Worm (Caenorhabditis elegans): ENCODE data around the gene elo-7.

The elo-7 gene

DNA sequence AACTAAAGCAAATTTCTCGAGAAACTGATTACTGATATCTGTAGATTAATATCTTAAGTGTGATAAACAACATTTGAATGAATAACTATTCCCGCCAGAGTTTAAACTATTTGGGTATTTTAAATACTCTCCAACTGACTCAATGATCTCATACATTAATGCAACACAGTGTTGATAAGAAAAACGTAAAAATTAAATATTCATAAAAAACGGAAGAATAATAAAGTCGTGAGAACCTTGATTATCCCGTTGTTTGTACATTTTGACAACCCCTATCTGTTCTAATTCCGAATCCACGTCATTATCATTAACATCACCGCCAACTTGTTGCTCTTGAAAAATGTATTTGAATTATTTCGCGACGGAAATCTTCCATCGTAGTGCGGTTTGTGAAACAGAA lies at the start of gene elo-7:
TSS of gene elo-7 (plus strand) at position 301 of the 400 bp plus-strand sequence.
- TF ChIP-seq isw-1 (GFP tag; IDR thresholded peaks at IDR 0.05) (no peak), irx-1 (tag; optimal IDR thresholded peaks at IDR 0.05) (no peak), ceh-82 (tag; optimal IDR thresholded peaks at IDR 0.05) (no peak), dpl-1 (GFP tag; optimal IDR thresholded peaks at IDR 0.05) (no peak), mep-1 (tag; optimal IDR thresholded peaks at IDR 0.05) (no peak), ceh-8 (GFP tag; optimal IDR thresholded peaks at IDR 0.05) (no peak), mab-9 (GFP tag; IDR thresholded peaks at IDR 0.05) (no peak), C34B4.2 (tag; optimal IDR thresholded peaks at IDR 0.05) (no peak), aha-1 (tag; optimal IDR thresholded peaks at IDR 0.05) (no peak), egl-27 (tag; optimal IDR thresholded peaks at IDR 0.05) (no peak)

DNA sequence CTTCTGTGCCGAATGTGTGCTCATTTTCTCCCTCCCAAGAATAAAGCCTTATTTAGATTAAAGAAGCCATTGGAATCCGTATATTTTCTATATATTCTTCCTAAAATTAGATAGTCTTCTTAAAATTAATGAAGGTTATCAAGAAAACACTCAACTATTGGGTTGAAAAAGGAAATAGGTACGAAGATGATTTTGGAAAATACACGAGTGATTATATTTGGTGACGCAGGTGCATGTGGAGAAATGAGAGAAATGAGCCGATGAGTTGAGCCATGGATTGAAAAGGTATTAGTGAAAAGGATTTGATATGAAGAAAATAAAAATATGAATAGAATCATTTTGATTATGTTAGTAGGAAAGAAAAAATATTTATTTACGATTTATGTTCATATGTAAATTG lies 48.8 kb upstream of the elo-7 start, which contains the start of gene cng-3:
TSS of gene cng-3 (minus strand) at position 102 of the 400 bp plus-strand sequence.
- no peak for TF ChIP-seq snpc-4 (tag; optimal IDR thresholded peaks at IDR 0.05)
- no peak for TF ChIP-seq ceh-90 (tag; optimal IDR thresholded peaks at IDR 0.05)
- no peak for TF ChIP-seq nhr-19 (GFP tag; conservative IDR thresholded peaks at IDR 0.05)
- TF ChIP-seq C16A3.4 (tag; optimal IDR thresholded peaks at IDR 0.05), result no peak
- TF ChIP-seq dsc-1 (tag; optimal IDR thresholded peaks at IDR 0.05), result peak; percentile 93
- TF ChIP-seq fkh-8 (tag; optimal IDR thresholded peaks at IDR 0.05), result peak; percentile 15
- no peak for TF ChIP-seq nhr-237 (tag; optimal IDR thresholded peaks at IDR 0.05)
- TF ChIP-seq pax-3 (tag; optimal IDR thresholded peaks at IDR 0.05), result peak; percentile 18
- TF ChIP-seq irx-1 (tag; optimal IDR thresholded peaks at IDR 0.05), result no peak
- no peak for TF ChIP-seq lir-3 (tag; optimal IDR thresholded peaks at IDR 0.05; ENCODE audit: poor library complexity)
- no peak for TF ChIP-seq nhr-71 (tag; optimal IDR thresholded peaks at IDR 0.05)
- TF ChIP-seq snu-23 (GFP tag; optimal IDR thresholded peaks at IDR 0.05), result no peak
- no peak for TF ChIP-seq nhr-47 (tag; optimal IDR thresholded peaks at IDR 0.05)
- no peak for TF ChIP-seq mab-9 (GFP tag; IDR thresholded peaks at IDR 0.05)
- no peak for TF ChIP-seq nhr-90 (tag; optimal IDR thresholded peaks at IDR 0.05; ENCODE audit: poor library complexity)
- no peak for TF ChIP-seq mdl-1 (tag; optimal IDR thresholded peaks at IDR 0.05)
- TF ChIP-seq ceh-82 (tag; optimal IDR thresholded peaks at IDR 0.05), result no peak
- no peak for TF ChIP-seq ets-5 (GFP tag; IDR thresholded peaks at IDR 0.05)
- TF ChIP-seq lin-14 (GFP tag; optimal IDR thresholded peaks at IDR 0.05), result no peak
- no peak for TF ChIP-seq ama-1 (optimal IDR thresholded peaks at IDR 0.05)
- no peak for TF ChIP-seq fkh-4 (tag; optimal IDR thresholded peaks at IDR 0.05; ENCODE audit: borderline replicate concordance)
- no peak for TF ChIP-seq unc-62 (GFP tag; optimal IDR thresholded peaks at IDR 0.05)
- TF ChIP-seq sox-4 (tag; optimal IDR thresholded peaks at IDR 0.05), result no peak
- no peak for TF ChIP-seq xbp-1 (tag; optimal IDR thresholded peaks at IDR 0.05)
- no peak for TF ChIP-seq tlp-1 (tag; optimal IDR thresholded peaks at IDR 0.05)
- TF ChIP-seq unc-98 (GFP tag; IDR thresholded peaks at IDR 0.05), result no peak
- no peak for TF ChIP-seq lin-13 (GFP tag; optimal IDR thresholded peaks at IDR 0.05)

DNA sequence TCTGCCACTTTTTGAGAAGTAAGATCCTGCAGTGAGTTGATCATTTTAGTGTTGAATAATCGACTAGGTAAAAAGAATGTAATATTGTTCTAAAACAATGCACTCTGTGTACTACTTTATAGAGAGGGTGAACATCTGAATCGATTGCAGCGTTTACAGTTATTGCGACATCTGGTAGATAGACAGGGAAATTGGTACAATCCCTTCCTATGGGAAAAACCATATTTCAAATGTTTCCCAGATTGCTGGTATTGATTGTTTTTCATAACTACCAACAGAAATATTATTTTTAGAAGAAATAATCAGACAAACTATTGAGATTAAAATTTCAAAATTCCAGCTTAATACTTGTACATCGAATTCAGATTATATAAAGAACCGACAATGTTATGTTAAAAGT lies 44.7 kb upstream of the elo-7 start, which contains the start of gene gadr-2:
TSS of gene gadr-2 (minus strand) at position 101 of the 400 bp plus-strand sequence.
- TF ChIP-seq ceh-90 (tag; optimal IDR thresholded peaks at IDR 0.05) (no peak), skn-1 (tag; optimal IDR thresholded peaks at IDR 0.05) (no peak), lsy-2 (tag; optimal IDR thresholded peaks at IDR 0.05) (no peak), elt-3 (tag; optimal IDR thresholded peaks at IDR 0.05) (no peak), lin-13 (GFP tag; optimal IDR thresholded peaks at IDR 0.05) (no peak), tbx-2 (tag; optimal IDR thresholded peaks at IDR 0.05) (no peak), nhr-76 (tag; optimal IDR thresholded peaks at IDR 0.05) (no peak), hpl-2 (GFP tag; optimal IDR thresholded peaks at IDR 0.05) (no peak), sup-37 (GFP tag; optimal IDR thresholded peaks at IDR 0.05) (no peak), xbp-1 (tag; optimal IDR thresholded peaks at IDR 0.05) (no peak), elt-2 (tag; optimal IDR thresholded peaks at IDR 0.05) (no peak), lin-14 (GFP tag; optimal IDR thresholded peaks at IDR 0.05) (no peak), blmp-1 (tag; optimal IDR thresholded peaks at IDR 0.05) (no peak), efl-3 (GFP tag; optimal IDR thresholded peaks at IDR 0.05) (no peak), pag-3 (tag; optimal IDR thresholded peaks at IDR 0.05; ENCODE audit: borderline replicate concordance, insufficient read depth) (no peak), irx-1 (tag; optimal IDR thresholded peaks at IDR 0.05) (no peak), unc-86 (tag; optimal IDR thresholded peaks at IDR 0.05) (no peak), mef-2 (tag; optimal IDR thresholded peaks at IDR 0.05) (no peak)
